Fruit fly (Drosophila melanogaster) whole organism, prepupa: Measurements from ENCODE around the gene CG44574.

ENCODE experiments used
- CG32006 ChIP-seq: fragments of 200-800 bp; sonication (Bioruptor generic); optimal IDR thresholded peaks from 3 replicates; lab custom pipeline; 2017; ENCODE audit warnings: missing biosample characterization, mild to moderate bottlenecking, missing genetic modification characterization
- CG8632 ChIP-seq: fragments of 200-800 bp; sonication (Bioruptor generic); optimal IDR thresholded peaks from 3 replicates; lab custom pipeline; 2016; ENCODE audit warnings: missing biosample characterization, missing genetic modification characterization
- Eip93F ChIP-seq: fragments of 200-800 bp; sonication (Bioruptor generic); optimal IDR thresholded peaks from 2 replicates; lab custom pipeline; 2016; ENCODE audit warnings: missing biosample characterization, mild to moderate bottlenecking, missing genetic modification characterization
- Hr4 ChIP-seq: fragments of 200-800 bp; sonication (Bioruptor generic); optimal IDR thresholded peaks from 3 replicates; lab custom pipeline; 2016; ENCODE audit warnings: missing biosample characterization, missing genetic modification characterization
- OdsH ChIP-seq: fragments of 200-800 bp; sonication (Bioruptor generic); optimal IDR thresholded peaks from 3 replicates; lab custom pipeline; 2016; ENCODE audit warnings: missing biosample characterization, missing genetic modification characterization
- acj6 ChIP-seq: fragments of 200-800 bp; sonication (Bioruptor generic); optimal IDR thresholded peaks from 3 replicates; lab custom pipeline; 2016; ENCODE audit warnings: missing biosample characterization, missing genetic modification characterization
- spab ChIP-seq: fragments of 200-800 bp; sonication (Bioruptor generic); optimal IDR thresholded peaks from 2 replicates; lab custom pipeline; 2017; ENCODE audit warnings: missing biosample characterization, mild to moderate bottlenecking, missing genetic modification characterization, missing genetic modification reagents
- ss ChIP-seq, 2 experiments: fragments of 200-800 bp; sonication (Bioruptor generic); optimal IDR thresholded peaks; 2 replicates in 1 of 2; 3 replicates in 1 of 2; lab custom pipeline; 2017 to 2018; ENCODE audit warnings: mild to moderate bottlenecking in 2 of 2, missing biosample characterization in 2 of 2, missing genetic modification characterization in 2 of 2, moderate library complexity in 1 of 2
- vri ChIP-seq: fragments of 200-800 bp; sonication (Bioruptor generic); optimal IDR thresholded peaks from 3 replicates; lab custom pipeline; 2016; ENCODE audit warnings: missing biosample characterization, mild to moderate bottlenecking, missing genetic modification characterization

- TF ChIP-seq CG8632 (no peak), spab (no peak), vri (GFP tag; lab: Kevin White, UChicago) (no peak), ss (GFP tag; optimal IDR thresholded peaks at IDR 0.05; lab: Kevin White, UChicago) (no peak), Eip93F (GFP tag; lab: Kevin White, UChicago) (no peak), acj6 (GFP tag; lab: Kevin White, UChicago) (no peak), OdsH (GFP tag; lab: Kevin White, UChicago) (no peak), Hr4 (GFP tag; lab: Kevin White, UChicago) (no peak), CG32006 (GFP tag; lab: Kevin White, UChicago) (no peak)
These were observed 9.2 kb downstream of the CG44574 start, which contains the start of gene Acp26Ab for dm6 chr2L:5892762-5893161.
